Worm (Caenorhabditis elegans) whole organism, L3 larva: ENCODE data around the gene srab-16.

Experiments
- aly-2 ChIP-seq: fragments of 150-350 bp; optimal IDR thresholded peaks from 2 replicates; lab custom pipeline; 2014; ENCODE audit warnings: missing biosample characterization, missing genetic modification characterization
- ama-1 ChIP-seq: fragments of 150-350 bp; optimal IDR thresholded peaks from 2 replicates; lab custom pipeline; 2018
- ceh-16 ChIP-seq: sonication (generic microtip); optimal IDR thresholded peaks from 2 replicates; lab custom pipeline; 2017; ENCODE audit warnings: missing biosample characterization, missing genetic modification characterization
- ceh-28 ChIP-seq: fragments of 150-350 bp; optimal IDR thresholded peaks from 2 replicates; lab custom pipeline; 2014; ENCODE audit warnings: missing biosample characterization, missing genetic modification reagents, missing genetic modification characterization
- ceh-9 ChIP-seq: sonication (generic microtip); optimal IDR thresholded peaks from 2 replicates; lab custom pipeline; 2018; ENCODE audit warnings: missing biosample characterization, missing genetic modification characterization
- daf-12 ChIP-seq: fragments of 150-350 bp; optimal IDR thresholded peaks from 2 replicates; lab custom pipeline; 2014; ENCODE audit warnings: missing biosample characterization, missing genetic modification reagents, missing genetic modification characterization
- egl-27 ChIP-seq: sonication (generic microtip); optimal IDR thresholded peaks from 4 replicates; lab custom pipeline; 2017; ENCODE audit warnings: missing biosample characterization, missing genetic modification reagents, missing genetic modification characterization
- egl-5 ChIP-seq: fragments of 150-350 bp; optimal IDR thresholded peaks from 2 replicates; lab custom pipeline; 2017; ENCODE audit warnings: missing biosample characterization, missing genetic modification reagents, missing genetic modification characterization, inconsistent platforms
- elt-1 ChIP-seq: fragments of 150-350 bp; optimal IDR thresholded peaks from 2 replicates; lab custom pipeline; 2014; ENCODE audit warnings: missing biosample characterization, missing genetic modification characterization
- elt-3 ChIP-seq, 3 experiments: fragments of 150-350 bp in 1 of 3; sonication (generic microtip) in 2 of 3; optimal IDR thresholded peaks; 2 replicates in 2 of 3; 4 replicates in 1 of 3; lab custom pipeline; 2014 to 2017; ENCODE audit warnings: missing biosample characterization in 3 of 3, missing genetic modification characterization in 3 of 3
- eor-1 ChIP-seq, 2 experiments: fragments of 150-350 bp; optimal IDR thresholded peaks; 2 replicates each; lab custom pipeline; 2014 to 2018; ENCODE audit warnings: missing biosample characterization in 2 of 2, missing genetic modification characterization in 2 of 2
- fkh-10 ChIP-seq: sonication (generic microtip); optimal IDR thresholded peaks from 2 replicates; lab custom pipeline; 2017; ENCODE audit warnings: missing biosample characterization, missing genetic modification reagents, missing genetic modification characterization
- fkh-2 ChIP-seq: fragments of 150-350 bp; optimal IDR thresholded peaks from 2 replicates; lab custom pipeline; 2014; ENCODE audit warnings: missing biosample characterization, missing genetic modification reagents, missing genetic modification characterization
- fos-1 ChIP-seq: fragments of 150-350 bp; optimal IDR thresholded peaks from 2 replicates; lab custom pipeline; 2014; ENCODE audit warnings: missing biosample characterization, missing genetic modification characterization
- hmg-11 ChIP-seq: sonication (generic microtip); optimal IDR thresholded peaks from 2 replicates; lab custom pipeline; 2016; ENCODE audit warnings: missing genetic modification characterization, missing compliant biosample characterization
- lin-15B ChIP-seq: fragments of 150-350 bp; optimal IDR thresholded peaks from 2 replicates; lab custom pipeline; 2014; ENCODE audit warnings: missing biosample characterization, missing genetic modification characterization
- lin-39 ChIP-seq: fragments of 150-350 bp; optimal IDR thresholded peaks from 2 replicates; lab custom pipeline; 2018; ENCODE audit warnings: missing biosample characterization, missing genetic modification reagents, missing genetic modification characterization
- lsy-12 ChIP-seq: sonication (generic microtip); optimal IDR thresholded peaks from 2 replicates; lab custom pipeline; 2016; ENCODE audit warnings: mild to moderate bottlenecking, missing genetic modification characterization, missing compliant biosample characterization
- nfya-1 ChIP-seq: sonication (generic microtip); optimal IDR thresholded peaks from 2 replicates; lab custom pipeline; 2017; ENCODE audit warnings: missing genetic modification characterization, mild to moderate bottlenecking, missing compliant biosample characterization, antibody characterized with exemption, moderate library complexity; ENCODE audit not compliant: insufficient read depth
- nhr-23 ChIP-seq: fragments of 150-350 bp; optimal IDR thresholded peaks from 2 replicates; lab custom pipeline; 2014; ENCODE audit warnings: missing biosample characterization, missing genetic modification reagents, missing genetic modification characterization
- nhr-25 ChIP-seq: sonication (generic microtip); optimal IDR thresholded peaks from 2 replicates; lab custom pipeline; 2017; ENCODE audit warnings: missing biosample characterization, missing genetic modification characterization
- nhr-28 ChIP-seq: fragments of 150-350 bp; optimal IDR thresholded peaks from 2 replicates; lab custom pipeline; 2014; ENCODE audit warnings: missing biosample characterization, missing genetic modification characterization
- nhr-43 ChIP-seq: sonication (generic microtip); optimal IDR thresholded peaks from 2 replicates; lab custom pipeline; 2016; ENCODE audit warnings: mild to moderate bottlenecking, missing genetic modification characterization, missing compliant biosample characterization; ENCODE audit not compliant: poor library complexity, severe bottlenecking
- nhr-67 ChIP-seq: fragments of 150-350 bp; optimal IDR thresholded peaks from 2 replicates; lab custom pipeline; 2014; ENCODE audit warnings: missing biosample characterization, missing genetic modification characterization
- pha-4 ChIP-seq: fragments of 150-350 bp; optimal IDR thresholded peaks from 2 replicates; lab custom pipeline; 2014; ENCODE audit warnings: missing biosample characterization, missing genetic modification reagents, missing genetic modification characterization
- sea-2 ChIP-seq: fragments of 150-350 bp; sonication (generic microtip); optimal IDR thresholded peaks from 4 replicates; lab custom pipeline; 2014; ENCODE audit warnings: missing biosample characterization, missing genetic modification reagents, missing genetic modification characterization
- skn-1 ChIP-seq: fragments of 150-350 bp; optimal IDR thresholded peaks from 2 replicates; lab custom pipeline; 2014; ENCODE audit warnings: missing biosample characterization, missing genetic modification characterization
- snpc-4 ChIP-seq: fragments of 150-350 bp; optimal IDR thresholded peaks from 2 replicates; lab custom pipeline; 2014; ENCODE audit warnings: missing biosample characterization, missing genetic modification characterization
- tbx-2 ChIP-seq: sonication (generic microtip); optimal IDR thresholded peaks from 2 replicates; lab custom pipeline; 2016; ENCODE audit warnings: mild to moderate bottlenecking, missing genetic modification characterization, missing compliant biosample characterization
- unc-39 ChIP-seq: sonication (generic microtip); optimal IDR thresholded peaks from 4 replicates; lab custom pipeline; 2017; ENCODE audit warnings: missing biosample characterization, missing genetic modification characterization
- unc-62 ChIP-seq: fragments of 150-350 bp; sonication (generic microtip); optimal IDR thresholded peaks from 4 replicates; lab custom pipeline; 2014; ENCODE audit warnings: missing biosample characterization, missing genetic modification reagents, missing genetic modification characterization
- ztf-11 ChIP-seq: fragments of 150-350 bp; optimal IDR thresholded peaks from 2 replicates; lab custom pipeline; 2014; ENCODE audit warnings: missing biosample characterization, missing genetic modification characterization
- ztf-4 ChIP-seq: fragments of 150-350 bp; optimal IDR thresholded peaks from 2 replicates; lab custom pipeline; 2014; ENCODE audit warnings: missing biosample characterization, missing genetic modification characterization

srab-16 gene

DNA sequence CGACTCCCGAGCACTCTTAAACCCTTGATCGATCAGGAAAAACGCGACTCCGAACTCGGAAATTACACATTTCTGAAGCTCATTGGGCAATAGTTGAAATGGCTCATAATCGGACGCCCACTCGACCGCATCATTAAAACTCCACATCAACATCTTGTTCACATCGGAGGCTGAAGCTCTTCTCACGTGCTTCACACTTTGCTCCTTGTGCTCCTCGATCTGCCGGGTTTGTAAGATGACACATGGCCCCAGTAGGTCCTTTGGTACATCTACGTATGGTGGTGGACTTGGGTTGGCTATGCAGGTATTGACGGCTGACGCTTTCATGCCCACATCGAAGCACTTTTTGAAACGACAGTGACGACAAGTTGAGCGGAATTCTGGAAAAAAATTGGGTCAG is 20.9 kb downstream of the srab-16 start:
- TF ChIP-seq nhr-23 (tag; lab: Kevin White, UChicago) (no peak), elt-1 (tag; lab: Kevin White, UChicago) (no peak), ztf-4 (no peak), egl-5 (tag; lab: Kevin White, UChicago) (no peak), ama-1 (lab: Kevin White, UChicago) (no peak), ztf-11 (tag; lab: Kevin White, UChicago) (no peak), nhr-28 (tag; lab: Kevin White, UChicago) (no peak), sea-2 (GFP tag; lab: Kevin White, UChicago) (no peak), daf-12 (tag; lab: Kevin White, UChicago) (no peak), ceh-28 (tag; lab: Kevin White, UChicago) (no peak), ceh-9 (tag; lab: Kevin White, UChicago) (no peak), elt-3 (tag; optimal IDR thresholded peaks at IDR 0.05; lab: Kevin White, UChicago) (no peak), eor-1 (tag; optimal IDR thresholded peaks at IDR 0.05; lab: Kevin White, UChicago) (no peak), fkh-2 (tag; lab: Kevin White, UChicago) (no peak), unc-39 (tag; lab: Kevin White, UChicago) (no peak), skn-1 (no peak), unc-62 (GFP tag; lab: Kevin White, UChicago) (no peak), ceh-16 (tag; lab: Kevin White, UChicago) (no peak)
- TF ChIP-seq, all 47 proteins: peak for 0

DNA sequence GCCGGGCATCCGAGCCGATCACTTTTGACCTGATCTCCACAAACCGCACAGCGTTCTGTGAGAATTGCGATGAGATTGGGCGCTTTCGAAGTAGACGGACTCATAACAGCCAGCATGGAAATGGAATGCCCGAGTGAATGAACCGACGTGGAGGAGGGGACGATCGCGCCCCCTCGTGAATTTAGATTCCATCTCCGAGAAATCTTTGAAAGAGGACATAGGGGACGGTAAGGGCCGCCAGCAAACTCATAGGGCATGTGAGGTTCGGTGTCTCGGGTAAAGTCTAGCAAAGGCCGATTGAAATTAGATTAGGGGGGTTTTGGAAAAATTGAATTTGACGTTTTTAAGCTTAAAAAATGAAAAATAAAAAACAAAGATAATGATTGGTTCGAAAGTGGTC is 22.0 kb downstream of the srab-16 start, which contains the start of gene nhr-270:
nhr-270 (minus strand) TSS at position 257 of the 400 bp plus-strand sequence.
- TF ChIP-seq elt-1 (tag; lab: Kevin White, UChicago) = peak; percentile 7
- TF ChIP-seq aly-2 (tag; lab: Kevin White, UChicago) = no peak
- TF ChIP-seq nhr-23 (tag; lab: Kevin White, UChicago) = peak; percentile 2
- peak; percentile 0 for TF ChIP-seq nhr-25 (tag; lab: Kevin White, UChicago)

DNA sequence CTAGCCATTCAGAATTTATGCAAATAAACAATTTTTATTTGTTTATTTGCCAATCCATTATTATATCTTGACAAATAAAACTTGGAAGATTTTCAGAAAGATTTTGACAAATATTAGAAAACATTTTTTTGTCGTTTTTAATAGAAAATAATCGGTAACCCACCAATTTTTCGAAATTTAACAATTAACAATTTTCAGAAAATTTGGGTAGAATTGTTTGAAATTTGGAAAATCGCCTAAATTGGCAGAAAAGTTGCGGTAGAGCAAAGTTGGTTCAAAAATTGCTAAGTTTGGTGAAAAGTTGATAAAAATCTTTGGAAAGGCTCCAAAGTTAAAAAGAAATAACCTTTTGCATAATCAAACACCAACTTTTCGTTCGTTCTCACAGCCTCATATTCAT is 25.7 kb downstream of the srab-16 start:
- TF ChIP-seq nhr-23 (tag; lab: Kevin White, UChicago) (no peak), daf-12 (tag; lab: Kevin White, UChicago) (no peak), snpc-4 (tag; lab: Kevin White, UChicago) (no peak), nhr-25 (tag; lab: Kevin White, UChicago) (no peak), tbx-2 (tag; lab: Kevin White, UChicago) (no peak), elt-3 (tag; optimal IDR thresholded peaks at IDR 0.05; lab: Kevin White, UChicago) (no peak), lin-15B (no peak), egl-27 (tag; lab: Kevin White, UChicago) (no peak), skn-1 (no peak), lin-39 (tag; lab: Kevin White, UChicago) (no peak), nhr-43 (tag; lab: Kevin White, UChicago) (no peak), fos-1 (tag; lab: Kevin White, UChicago) (no peak), lsy-12 (tag; lab: Kevin White, UChicago) (no peak)

- peak; percentile 23 for TF ChIP-seq hmg-11 (tag; lab: Kevin White, UChicago)
- TF ChIP-seq fkh-10 = peak; percentile 30
- TF ChIP-seq nfya-1 (tag; lab: Kevin White, UChicago) = peak; percentile 39
- no peak for TF ChIP-seq tbx-2 (tag; lab: Kevin White, UChicago)
Measured at ce11 chrV:810281-810862, 27.8 kb downstream of the srab-16 start, which contains the start of gene R13D11.4. Gene R13D11.4, plus strand, starts transcription at chrV:810812.

- TF ChIP-seq pha-4 (tag; lab: Kevin White, UChicago) (no peak), sea-2 (GFP tag; lab: Kevin White, UChicago) (no peak), nhr-25 (tag; lab: Kevin White, UChicago) (no peak), eor-1 (tag; optimal IDR thresholded peaks at IDR 0.05; lab: Kevin White, UChicago) (no peak), nhr-67 (tag; lab: Kevin White, UChicago) (no peak), ceh-9 (tag; lab: Kevin White, UChicago) (no peak)
Measured at ce11 chrV:813101-813500, 30.6 kb downstream of the srab-16 start, which contains the start of gene R13D11.10. Gene R13D11.10, minus strand, starts transcription at chrV:813201.
